Fruit fly (Drosophila melanogaster) whole organism, wandering third instar larva: ENCODE measurements around the gene CG46397.

Experiments used
- Dfd ChIP-seq: fragments of >200 bp; optimal IDR thresholded peaks from 2 replicates; lab custom pipeline; 2017; ENCODE audit warnings: missing biosample characterization, missing genetic modification characterization
- GATAd ChIP-seq: sonication (Bioruptor generic); optimal IDR thresholded peaks from 2 replicates; lab custom pipeline; 2016; ENCODE audit warnings: missing biosample characterization, missing genetic modification characterization
- brk ChIP-seq: fragments of 200-800 bp; sonication (Bioruptor generic); optimal IDR thresholded peaks from 2 replicates; lab custom pipeline; 2016; ENCODE audit warnings: missing biosample characterization, mild to moderate bottlenecking, missing genetic modification characterization
- fru ChIP-seq: fragments of 200-800 bp; sonication (Bioruptor generic); optimal IDR thresholded peaks from 3 replicates; lab custom pipeline; 2016; ENCODE audit warnings: missing biosample characterization, mild to moderate bottlenecking, missing genetic modification characterization
- usp ChIP-seq: fragments of >200 bp; optimal IDR thresholded peaks from 2 replicates; lab custom pipeline; 2017; ENCODE audit warnings: missing biosample characterization, missing genetic modification characterization

DNA sequence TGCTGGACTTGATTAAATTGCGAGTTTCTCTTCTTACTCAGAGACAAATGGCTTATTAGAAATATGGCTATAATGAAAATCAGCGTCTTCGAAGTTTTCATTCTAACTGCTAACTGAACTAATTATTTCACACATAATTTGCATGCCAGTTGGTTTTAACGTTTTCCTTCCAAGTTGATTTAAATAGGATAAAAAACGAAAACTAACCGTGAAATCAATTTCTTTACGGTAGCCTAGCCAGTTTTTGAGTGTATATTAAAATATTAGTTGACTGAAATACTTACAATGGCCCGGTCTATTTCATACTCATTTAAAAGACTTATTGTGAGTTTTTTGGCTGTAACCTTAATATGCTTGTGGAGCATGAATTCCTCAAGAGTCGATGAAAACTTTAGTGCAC is 15.2 kb downstream of the CG46397 start, which contains the start of the genes CG9525 and CG32985:
- TF ChIP-seq Dfd: no peak
- no peak for TF ChIP-seq usp (GFP tag; lab: Kevin White, UChicago)
- no peak for TF ChIP-seq GATAd (GFP tag; lab: Kevin White, UChicago)
- TF ChIP-seq brk (GFP tag; lab: Kevin White, UChicago): no peak
- no peak for TF ChIP-seq fru (GFP tag; lab: Kevin White, UChicago)
